Worm (Caenorhabditis elegans): ENCODE results near the gene Y34B4A.2.

DNA sequence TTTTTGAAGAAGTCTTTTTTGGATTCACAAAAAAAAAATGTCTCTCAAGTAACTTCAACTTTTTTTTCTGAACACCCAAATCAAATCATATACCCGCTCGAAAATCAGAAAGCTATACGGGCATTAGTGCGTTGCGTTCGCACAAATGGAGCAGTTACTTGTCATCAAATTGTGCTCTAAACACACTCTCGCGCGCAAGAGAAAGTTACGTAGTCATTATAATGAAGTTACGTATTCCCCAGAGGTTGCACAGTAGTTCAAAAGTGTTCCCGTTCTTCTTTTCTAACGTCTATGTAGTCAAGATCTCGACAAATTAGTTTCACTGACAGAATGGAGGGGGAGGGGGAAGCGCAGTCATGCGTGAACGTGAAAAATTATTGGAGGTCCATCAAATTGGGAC, 42.3 kb downstream of the Y34B4A.2 start:
- TF ChIP-seq pha-4 (tag; optimal IDR thresholded peaks at IDR 0.05) (no peak), T26A5.8 (tag; optimal IDR thresholded peaks at IDR 0.05) (no peak), nfya-2 (GFP tag; IDR thresholded peaks at IDR 0.05) (no peak), ZK185.1 (tag; optimal IDR thresholded peaks at IDR 0.05; ENCODE audit: poor library complexity, severe bottlenecking) (no peak)
